Fruit fly (Drosophila melanogaster) whole organism, wandering third instar larva: ENCODE measurements around the gene CG43336.

Experiments used
- Abd-B ChIP-seq: fragments of >200 bp; optimal IDR thresholded peaks from 2 replicates; lab custom pipeline; 2017; ENCODE audit warnings: missing biosample characterization, missing genetic modification characterization
- HLH106 ChIP-seq: fragments of 200-800 bp; optimal IDR thresholded peaks from 3 replicates; lab custom pipeline; 2019; ENCODE audit warnings: missing biosample characterization, mild to moderate bottlenecking, missing genetic modification characterization, moderate library complexity
- Hr78 ChIP-seq: fragments of >200 bp; optimal IDR thresholded peaks from 2 replicates; lab custom pipeline; 2017; ENCODE audit warnings: missing biosample characterization, missing genetic modification characterization
- Hr83 ChIP-seq: fragments of 200-300 bp; sonication (Bioruptor generic); optimal IDR thresholded peaks from 2 replicates; lab custom pipeline; 2016; ENCODE audit warnings: missing biosample characterization, mild to moderate bottlenecking, missing genetic modification characterization, moderate library complexity; ENCODE audit not compliant: poor library complexity, severe bottlenecking
- brk ChIP-seq: fragments of 200-800 bp; sonication (Bioruptor generic); optimal IDR thresholded peaks from 2 replicates; lab custom pipeline; 2016; ENCODE audit warnings: missing biosample characterization, mild to moderate bottlenecking, missing genetic modification characterization
- dsf ChIP-seq: sonication (Bioruptor generic); optimal IDR thresholded peaks from 2 replicates; lab custom pipeline; 2016; ENCODE audit warnings: missing biosample characterization, missing genetic modification characterization, borderline replicate concordance
- ey ChIP-seq: fragments of 200-800 bp; sonication (Bioruptor generic); optimal IDR thresholded peaks from 2 replicates; lab custom pipeline; 2016; ENCODE audit warnings: missing biosample characterization, missing genetic modification characterization
- h ChIP-seq: fragments of 200-800 bp; sonication (Bioruptor generic); optimal IDR thresholded peaks from 3 replicates; lab custom pipeline; 2016; ENCODE audit warnings: missing biosample characterization, mild to moderate bottlenecking, missing genetic modification characterization
- jim ChIP-seq: fragments of 175-275, 200-325 bp; sonication (Bioruptor generic); optimal IDR thresholded peaks from 2 replicates; lab custom pipeline; 2016; ENCODE audit warnings: missing biosample characterization, mild to moderate bottlenecking, missing genetic modification characterization
- lola ChIP-seq: fragments of >200 bp; optimal IDR thresholded peaks from 2 replicates; lab custom pipeline; 2017; ENCODE audit warnings: missing biosample characterization, missing genetic modification characterization
- pan ChIP-seq: fragments of >200 bp; optimal IDR thresholded peaks from 2 replicates; lab custom pipeline; 2017
- psq ChIP-seq: fragments of 200-800 bp; sonication (Bioruptor generic); optimal IDR thresholded peaks from 3 replicates; lab custom pipeline; 2017; ENCODE audit warnings: missing biosample characterization, mild to moderate bottlenecking, missing genetic modification characterization, moderate library complexity
- sage ChIP-seq: fragments of 200-800 bp; sonication (Bioruptor generic); optimal IDR thresholded peaks from 2 replicates; lab custom pipeline; 2016; ENCODE audit warnings: missing biosample characterization, mild to moderate bottlenecking, missing genetic modification characterization

DNA sequence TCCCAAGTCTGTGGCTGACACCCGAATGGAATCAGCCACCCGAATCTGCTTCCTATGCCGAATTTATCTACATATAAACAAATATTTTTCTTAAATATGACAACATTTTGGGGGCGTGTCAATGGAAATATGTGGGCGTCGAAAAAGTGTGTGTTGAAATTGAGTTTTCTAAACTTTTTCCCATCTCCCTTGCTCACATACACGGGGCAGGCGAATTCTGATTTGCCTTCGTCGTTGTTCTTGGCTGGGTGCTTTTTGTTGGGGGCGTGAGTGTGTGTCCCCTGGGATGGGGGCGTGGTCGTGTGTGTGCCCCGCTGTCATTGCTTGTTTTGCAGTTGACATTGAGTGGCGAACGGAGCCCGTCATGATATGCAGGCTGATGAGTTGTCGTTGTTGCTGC, 19.3 kb upstream of the CG43336 start:
- TF ChIP-seq psq (GFP tag; lab: Kevin White, UChicago) (no peak), HLH106 (tag; lab: Kevin White, UChicago) (no peak), lola (GFP tag; lab: Kevin White, UChicago) (no peak), dsf (GFP tag; lab: Kevin White, UChicago) (no peak), pan (lab: Kevin White, UChicago) (no peak), Hr78 (no peak), brk (GFP tag; lab: Kevin White, UChicago) (no peak), Abd-B (GFP tag; lab: Kevin White, UChicago) (no peak), jim (no peak), h (GFP tag; lab: Kevin White, UChicago) (no peak), Hr83 (GFP tag; lab: Kevin White, UChicago) (no peak), ey (GFP tag; lab: Kevin White, UChicago) (no peak), sage (GFP tag; lab: Kevin White, UChicago) (no peak)
